Fruit fly (Drosophila melanogaster) Kc167 (cell line): ENCODE measurements around the gene fok.

Source experiments
- Myc ChIP-seq: fragments of >200 bp; optimal IDR thresholded peaks from 2 replicates; lab custom pipeline; 2017; ENCODE audit warnings: missing external identifiers
- Sin3A ChIP-seq: fragments of >200 bp; optimal IDR thresholded peaks from 2 replicates; lab custom pipeline; 2018; ENCODE audit warnings: missing external identifiers
- psq ChIP-seq: fragments of >200 bp; optimal IDR thresholded peaks from 2 replicates; lab custom pipeline; 2017; ENCODE audit warnings: missing external identifiers

dm6 chr2L:20084785-20085555 is at the start of gene fok:
- TF ChIP-seq Sin3A (lab: Kevin White, UChicago) (no peak), psq (lab: Kevin White, UChicago) (no peak), Myc (lab: Kevin White, UChicago) (no peak)
